Worm (Caenorhabditis elegans): ENCODE results near the gene fbf-1.
A peak's percentile ranks its signal among the peaks of the same experiment; 100 is the strongest.

- TF ChIP-seq blmp-1 (tag; optimal IDR thresholded peaks at IDR 0.05; ENCODE audit: insufficient read depth): no peak
- TF ChIP-seq lsy-2 (tag; optimal IDR thresholded peaks at IDR 0.05): peak in 1 of 2 experiments; percentile 18
- TF ChIP-seq R02D3.7 (tag; optimal IDR thresholded peaks at IDR 0.05): no peak
- no peak for TF ChIP-seq ztf-11 (tag; optimal IDR thresholded peaks at IDR 0.05)
- TF ChIP-seq ama-1 (optimal IDR thresholded peaks at IDR 0.05): no peak
- no peak for TF ChIP-seq elt-1 (tag; optimal IDR thresholded peaks at IDR 0.05)
- TF ChIP-seq sem-4 (tag; optimal IDR thresholded peaks at IDR 0.05): no peak
- no peak for TF ChIP-seq nhr-77 (tag; optimal IDR thresholded peaks at IDR 0.05)
- no peak for TF ChIP-seq dmd-4 (tag; optimal IDR thresholded peaks at IDR 0.05)
- TF ChIP-seq skn-1 (tag; optimal IDR thresholded peaks at IDR 0.05): no peak
- TF ChIP-seq mbf-1 (tag; optimal IDR thresholded peaks at IDR 0.05): no peak
- peak; percentile 78 for TF ChIP-seq fos-1 (tag; optimal IDR thresholded peaks at IDR 0.05)
These were observed 42.2 kb upstream of the fbf-1 start for ce11 chrII:6122641-6123424.
